Fruit fly (Drosophila melanogaster) whole organism, embryonic: ENCODE data around the gene CG16758.
A peak's percentile ranks its signal among the peaks of the same experiment; 100 is the strongest.

Experiments
- CG13894 ChIP-seq: fragments of 200-800 bp; sonication (Bioruptor generic); optimal IDR thresholded peaks from 3 replicates; lab custom pipeline; 2018; ENCODE audit warnings: missing biosample characterization, mild to moderate bottlenecking, missing genetic modification characterization, moderate library complexity
- CG16813 ChIP-seq: fragments of 200-800 bp; sonication (Bioruptor generic); IDR thresholded peaks from 3 replicates; pipeline ENCODE4 v1.3.6; 2022; ENCODE audit warnings: missing biosample characterization, missing genetic modification characterization; ENCODE audit not compliant: partially characterized antibody
- Hr39 ChIP-seq: fragments of >200 bp; optimal IDR thresholded peaks from 2 replicates; lab custom pipeline; 2017
- NC2β ChIP-seq: fragments of 200-800 bp; sonication (Bioruptor generic); optimal IDR thresholded peaks from 2 replicates; lab custom pipeline; 2016; ENCODE audit warnings: missing biosample characterization, missing genetic modification characterization
- crol ChIP-seq: fragments of 200-800 bp; sonication (Bioruptor generic); IDR thresholded peaks from 2 replicates; pipeline ENCODE4 v1.3.6; 2022; ENCODE audit warnings: missing biosample characterization, missing genetic modification characterization
- slou ChIP-seq: fragments of 200-800 bp; sonication (Bioruptor generic); optimal IDR thresholded peaks from 3 replicates; lab custom pipeline; 2016; ENCODE audit warnings: missing biosample characterization, missing genetic modification characterization
- wdn ChIP-seq: fragments of 200-800 bp; sonication (Bioruptor generic); IDR thresholded peaks from 2 replicates; pipeline ENCODE4 v1.3.6; 2022; ENCODE audit warnings: missing biosample characterization, missing genetic modification characterization

dm6 chr3L:2551137-2551676, 47.8 kb upstream of the CG16758 start:
- TF ChIP-seq CG16813, result no peak
- TF ChIP-seq CG13894, result peak; percentile 99
- no peak for TF ChIP-seq crol
- no peak for TF ChIP-seq Hr39 (lab: Kevin White, UChicago)
- no peak for TF ChIP-seq wdn (GFP tag; lab: Robert Waterston, UW)
- TF ChIP-seq slou, result no peak
- TF ChIP-seq NC2β (GFP tag; lab: Kevin White, UChicago), result no peak
